Worm (Caenorhabditis elegans): ENCODE data around the gene npr-15.

Gene npr-15

DNA sequence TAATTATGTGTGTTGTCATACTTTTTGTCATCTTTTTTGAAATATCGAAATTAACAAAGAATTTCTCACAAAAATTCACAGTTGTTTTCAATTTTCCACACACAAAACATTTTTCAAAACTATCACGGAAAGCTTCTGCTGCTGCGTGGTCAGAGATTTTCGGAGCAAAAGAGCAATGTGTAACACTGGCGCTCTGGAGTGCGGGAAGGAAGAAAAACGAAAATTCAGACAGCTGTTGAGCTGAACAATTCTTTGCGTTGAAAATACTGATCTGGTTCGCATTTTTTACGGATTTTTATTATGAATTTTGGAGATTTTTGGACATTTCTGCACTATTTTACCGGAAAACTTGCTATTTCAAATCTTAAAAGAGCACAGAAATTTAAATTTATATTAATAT, 50.9 kb downstream of the npr-15 start:
- no peak for TF ChIP-seq tbp1 (GFP tag; optimal IDR thresholded peaks at IDR 0.05)
- TF ChIP-seq Y56A3A.18 (GFP tag; IDR thresholded peaks at IDR 0.05): no peak
- TF ChIP-seq unc-130 (GFP tag; optimal IDR thresholded peaks at IDR 0.05): no peak
- TF ChIP-seq efl-1 (GFP tag; optimal IDR thresholded peaks at IDR 0.05): no peak
- no peak for TF ChIP-seq madf-6 (GFP tag; IDR thresholded peaks at IDR 0.05)
- TF ChIP-seq ztf-6 (GFP tag; IDR thresholded peaks at IDR 0.05): no peak
- no peak for TF ChIP-seq egl-44 (GFP tag; IDR thresholded peaks at IDR 0.05)
- no peak for TF ChIP-seq rcor-1 (GFP tag; IDR thresholded peaks at IDR 0.05)
- no peak for TF ChIP-seq pbrm-1 (GFP tag; IDR thresholded peaks at IDR 0.05)
- TF ChIP-seq xnd-1 (tag; optimal IDR thresholded peaks at IDR 0.05): no peak

- TF ChIP-seq nhr-80 (tag; optimal IDR thresholded peaks at IDR 0.05): peak; percentile 86
- TF ChIP-seq cebp-1 (GFP tag; IDR thresholded peaks at IDR 0.05): peak; percentile 52; the same call in 1 of the 2 replicates
- TF ChIP-seq cebp-1 (tag; optimal IDR thresholded peaks at IDR 0.05): peak; percentile 91
- TF ChIP-seq attf-5 (GFP tag; optimal IDR thresholded peaks at IDR 0.05): peak; percentile 61
- TF ChIP-seq zfh-2 (GFP tag; conservative IDR thresholded peaks at IDR 0.05): peak; percentile 45; the same call in 1 of the 2 replicates
- TF ChIP-seq madf-8 (GFP tag; conservative IDR thresholded peaks at IDR 0.05): no peak
Observed at ce11 chrIII:3637251-3637989, 57.1 kb downstream of the npr-15 start.

ce11 chrIII:3635844-3636243, 58.6 kb downstream of the npr-15 start, which contains the start of gene rilp-1:
rilp-1 (plus strand) TSS chrIII:3636144.
- no peak for TF ChIP-seq F33H1.4 (GFP tag; IDR thresholded peaks at IDR 0.05)
- no peak for TF ChIP-seq Y56A3A.18 (GFP tag; IDR thresholded peaks at IDR 0.05)
- no peak for TF ChIP-seq F49E8.2 (tag; optimal IDR thresholded peaks at IDR 0.05; ENCODE audit: insufficient read depth)
- no peak for TF ChIP-seq ztf-25 (GFP tag; IDR thresholded peaks at IDR 0.05)
- no peak for TF ChIP-seq F10E7.11 (tag; optimal IDR thresholded peaks at IDR 0.05)
- TF ChIP-seq bed-1 (GFP tag; IDR thresholded peaks at IDR 0.05): no peak
- TF ChIP-seq unc-130 (GFP tag; optimal IDR thresholded peaks at IDR 0.05): no peak
- no peak for TF ChIP-seq B0035.1 (tag; optimal IDR thresholded peaks at IDR 0.05)
- no peak for TF ChIP-seq lir-1 (GFP tag; conservative IDR thresholded peaks at IDR 0.05)
- TF ChIP-seq snpc-4 (GFP tag; optimal IDR thresholded peaks at IDR 0.05): no peak
- no peak for TF ChIP-seq snpc-4 (tag; optimal IDR thresholded peaks at IDR 0.05)
- TF ChIP-seq madf-6 (GFP tag; IDR thresholded peaks at IDR 0.05): no peak
- TF ChIP-seq lin-26 (GFP tag; IDR thresholded peaks at IDR 0.05): no peak
- no peak for TF ChIP-seq sptf-2 (GFP tag; optimal IDR thresholded peaks at IDR 0.05)
- TF ChIP-seq pha-4 (tag; optimal IDR thresholded peaks at IDR 0.05): no peak
- TF ChIP-seq hsf-1 (GFP tag; IDR thresholded peaks at IDR 0.05): no peak
- TF ChIP-seq sea-2 (GFP tag; IDR thresholded peaks at IDR 0.05): no peak
- TF ChIP-seq T07F8.4 (tag; optimal IDR thresholded peaks at IDR 0.05): no peak

ce11 chrIII:3634873-3635272, 59.6 kb downstream of the npr-15 start:
- peak; percentile 73 for TF ChIP-seq nfyb-1 (GFP tag; IDR thresholded peaks at IDR 0.05)
- no peak for TF ChIP-seq K11D2.4 (GFP tag; IDR thresholded peaks at IDR 0.05)

Data from whole organism, young adult.